Worm (Caenorhabditis elegans): ENCODE results near the gene glb-28.

The glb-28 gene

ce11 chrX:15276774-15277173, 40.3 kb downstream of the glb-28 start (continued):
- TF ChIP-seq madf-5 (GFP tag; IDR thresholded peaks at IDR 0.05) (no peak), T26A8.4 (GFP tag; IDR thresholded peaks at IDR 0.05) (no peak), duxl-1 (tag; optimal IDR thresholded peaks at IDR 0.05; ENCODE audit: poor library complexity) (no peak), lin-1 (GFP tag; IDR thresholded peaks at IDR 0.05) (no peak), R02D3.7 (tag; optimal IDR thresholded peaks at IDR 0.05) (no peak), saeg-2 (GFP tag; IDR thresholded peaks at IDR 0.05) (no peak), php-3 (GFP tag; IDR thresholded peaks at IDR 0.05) (no peak), daf-19 (GFP tag; conservative IDR thresholded peaks at IDR 0.05) (no peak), zfp-3 (GFP tag; conservative IDR thresholded peaks at IDR 0.05) (no peak), D1046.2 (GFP tag; IDR thresholded peaks at IDR 0.05) (no peak), ceh-62 (tag; optimal IDR thresholded peaks at IDR 0.05) (no peak), nhr-10 (tag; optimal IDR thresholded peaks at IDR 0.05) (no peak), T20F7.1 (GFP tag; optimal IDR thresholded peaks at IDR 0.05) (no peak), zip-2 (tag; optimal IDR thresholded peaks at IDR 0.05) (no peak), zag-1 (tag; optimal IDR thresholded peaks at IDR 0.05) (no peak), aha-1 (tag) (no peak), lir-3 (tag; optimal IDR thresholded peaks at IDR 0.05) (no peak), Y5F2A.4 (GFP tag; optimal IDR thresholded peaks at IDR 0.05) (no peak)

- TF ChIP-seq snpc-1.2 (GFP tag; IDR thresholded peaks at IDR 0.05) (no peak), nhr-102 (tag; optimal IDR thresholded peaks at IDR 0.05) (no peak), lim-7 (GFP tag; IDR thresholded peaks at IDR 0.05) (no peak), tag-97 (GFP tag; IDR thresholded peaks at IDR 0.05) (no peak), nhr-28 (tag; optimal IDR thresholded peaks at IDR 0.05) (peak; percentile 87), nhr-77 (tag; optimal IDR thresholded peaks at IDR 0.05) (peak; percentile 5), duxl-1 (tag; optimal IDR thresholded peaks at IDR 0.05; ENCODE audit: poor library complexity) (no peak), arid-1 (GFP tag; conservative IDR thresholded peaks at IDR 0.05) (no peak), tra-1 (GFP tag; IDR thresholded peaks at IDR 0.05) (peak; percentile 29; the same call in 1 of the 2 replicates), nhr-111 (GFP tag; optimal IDR thresholded peaks at IDR 0.05) (no peak), egl-27 (tag; optimal IDR thresholded peaks at IDR 0.05) (no peak), spr-1 (tag; optimal IDR thresholded peaks at IDR 0.05) (no peak), madf-5 (GFP tag; IDR thresholded peaks at IDR 0.05) (no peak), zag-1 (tag; optimal IDR thresholded peaks at IDR 0.05) (no peak), zfp-2 (tag; optimal IDR thresholded peaks at IDR 0.05) (no peak), mdl-1 (tag; optimal IDR thresholded peaks at IDR 0.05) (no peak), vab-7 (GFP tag; IDR thresholded peaks at IDR 0.05) (no peak), F49E8.2 (tag; optimal IDR thresholded peaks at IDR 0.05; ENCODE audit: borderline replicate concordance) (no peak), F37D6.2 (tag; optimal IDR thresholded peaks at IDR 0.05) (no peak), lsy-2 (tag; optimal IDR thresholded peaks at IDR 0.05) (no peak), nhr-42 (GFP tag; IDR thresholded peaks at IDR 0.05) (no peak), daf-19 (GFP tag; conservative IDR thresholded peaks at IDR 0.05) (no peak), php-3 (GFP tag; IDR thresholded peaks at IDR 0.05) (no peak), ces-1 (GFP tag; optimal IDR thresholded peaks at IDR 0.05) (no peak), mxl-2 (GFP tag; conservative IDR thresholded peaks at IDR 0.05) (no peak), ceh-44 (GFP tag; IDR thresholded peaks at IDR 0.05) (no peak), T20F7.1 (GFP tag; optimal IDR thresholded peaks at IDR 0.05) (no peak), spr-3 (GFP tag; optimal IDR thresholded peaks at IDR 0.05) (no peak), daf-12 (tag; optimal IDR thresholded peaks at IDR 0.05) (no peak), dmd-8 (GFP tag; IDR thresholded peaks at IDR 0.05) (no peak), mes-2 (tag; optimal IDR thresholded peaks at IDR 0.05; ENCODE audit: poor library complexity, severe bottlenecking) (peak; percentile 25), hif-1 (tag; optimal IDR thresholded peaks at IDR 0.05) (no peak), lir-3 (tag; optimal IDR thresholded peaks at IDR 0.05) (no peak), daf-8 (GFP tag; IDR thresholded peaks at IDR 0.05) (no peak), lin-29 (GFP tag; IDR thresholded peaks at IDR 0.05) (no peak), madf-9 (GFP tag; conservative IDR thresholded peaks at IDR 0.05) (no peak), ceh-20 (GFP tag; IDR thresholded peaks at IDR 0.05) (no peak), snpc-4 (tag; optimal IDR thresholded peaks at IDR 0.05) (no peak), skn-1 (tag; optimal IDR thresholded peaks at IDR 0.05) (no peak)
Observed at ce11 chrX:15276241-15276640, 40.8 kb downstream of the glb-28 start.
